Fruit fly (Drosophila melanogaster) whole organism, pupa: Measurements from ENCODE around the gene Hsp60D.

ENCODE experiments used
- CG10348 ChIP-seq: fragments of 200-800 bp; sonication (Bioruptor generic); IDR thresholded peaks from 2 replicates; pipeline ENCODE4 v1.3.6; 2022; ENCODE audit warnings: missing biosample characterization, missing genetic modification characterization
- CG12605 ChIP-seq: fragments of 200-800 bp; sonication (Bioruptor generic); IDR thresholded peaks from 2 replicates; pipeline ENCODE4 v1.3.6; 2022; ENCODE audit warnings: missing biosample characterization, missing genetic modification characterization
- CG13204 ChIP-seq: fragments of 200-800 bp; sonication (Bioruptor generic); optimal IDR thresholded peaks from 2 replicates; lab custom pipeline; 2018; ENCODE audit warnings: missing biosample characterization, mild to moderate bottlenecking, missing genetic modification characterization, moderate library complexity
- CG14655 ChIP-seq: fragments of 200-800 bp; sonication (Bioruptor generic); optimal IDR thresholded peaks from 3 replicates; lab custom pipeline; 2017; ENCODE audit warnings: mild to moderate bottlenecking, missing biosample characterization, missing genetic modification reagents, missing genetic modification characterization
- CG15710 ChIP-seq: fragments of 200-800 bp; sonication (Bioruptor generic); optimal IDR thresholded peaks from 2 replicates; lab custom pipeline; 2018; ENCODE audit warnings: missing biosample characterization, mild to moderate bottlenecking, missing genetic modification characterization, moderate library complexity
- CG8159 ChIP-seq: fragments of 200-800 bp; sonication (Bioruptor generic); optimal IDR thresholded peaks from 3 replicates; lab custom pipeline; 2018; ENCODE audit warnings: missing biosample characterization, mild to moderate bottlenecking, missing genetic modification characterization, moderate library complexity
- CG8301 ChIP-seq: fragments of 200-800 bp; sonication (Bioruptor generic); optimal IDR thresholded peaks from 2 replicates; lab custom pipeline; 2018; ENCODE audit warnings: missing biosample characterization, mild to moderate bottlenecking, missing genetic modification characterization
- D1 ChIP-seq: fragments of 200-800 bp; sonication (Bioruptor generic); optimal IDR thresholded peaks from 2 replicates; lab custom pipeline; 2018; ENCODE audit warnings: missing biosample characterization, mild to moderate bottlenecking, missing genetic modification characterization, moderate library complexity
- EcR ChIP-seq: fragments of 200-800 bp; sonication (Bioruptor generic); optimal IDR thresholded peaks from 3 replicates; lab custom pipeline; 2019; ENCODE audit warnings: missing biosample characterization, missing genetic modification characterization, mild to moderate bottlenecking, moderate library complexity, missing genetic modification reagents
- Ets98B ChIP-seq: fragments of 200-800 bp; sonication (Bioruptor generic); IDR thresholded peaks from 2 replicates; pipeline ENCODE4 v1.3.6; 2022; ENCODE audit warnings: missing biosample characterization, missing genetic modification characterization
- rn ChIP-seq: fragments of 200-800 bp; sonication (Bioruptor generic); IDR thresholded peaks from 2 replicates; pipeline ENCODE4 v1.3.6; 2022; ENCODE audit warnings: missing biosample characterization, missing genetic modification characterization

DNA sequence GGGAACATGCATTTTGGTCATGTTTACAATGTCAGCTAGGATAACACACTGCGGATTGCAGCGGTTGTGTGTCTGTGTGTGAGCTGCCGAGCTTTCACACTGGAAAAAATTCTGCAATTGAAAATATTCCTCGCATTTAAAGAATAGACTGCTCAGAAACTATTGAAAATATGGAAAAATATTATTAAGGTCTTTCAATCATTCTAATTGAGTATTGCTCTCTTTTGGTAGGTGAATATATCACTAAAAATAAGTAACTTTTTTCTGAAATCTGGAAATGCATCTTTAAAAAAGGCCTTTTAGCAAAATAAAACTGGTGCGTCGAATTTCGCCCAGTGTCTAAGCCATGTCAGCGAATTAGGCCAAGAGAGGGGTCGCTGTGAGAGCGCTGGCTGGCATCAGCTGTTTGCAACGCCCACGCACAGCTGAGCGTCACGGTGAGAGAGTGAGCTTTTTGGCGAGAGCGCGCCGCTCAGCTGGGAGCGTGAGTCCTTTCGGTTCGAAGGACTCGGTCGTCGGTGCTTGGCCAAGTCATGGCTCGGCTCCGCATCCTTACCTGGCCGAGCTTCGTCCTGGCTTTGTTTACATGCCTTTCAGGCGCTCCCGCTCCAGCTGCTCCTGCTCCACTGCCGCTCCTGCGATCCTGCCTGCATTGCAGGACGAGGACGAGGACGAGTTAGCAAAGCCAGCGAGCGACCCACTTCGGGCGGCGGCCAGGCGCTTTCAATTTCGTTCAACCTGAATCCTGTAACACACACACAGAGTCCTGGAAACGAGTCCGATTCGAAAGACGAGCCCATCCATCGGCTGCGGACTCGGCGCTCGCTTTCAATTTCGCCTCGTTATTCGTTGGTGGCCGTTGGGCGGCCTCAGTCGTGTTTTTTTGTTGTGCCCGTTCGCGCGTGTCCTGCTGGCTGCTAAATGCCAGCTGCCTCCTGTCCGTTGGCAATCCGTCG lies 11.9 kb upstream of the Hsp60D start, which contains the start of gene CG46308:
- TF ChIP-seq D1 (tag; lab: Kevin White, UChicago) (no peak), Ets98B (GFP tag; lab: Robert Waterston, UW) (no peak), CG14655 (GFP tag; lab: Kevin White, UChicago) (peak; percentile 65), rn (no peak), CG15710 (tag; lab: Kevin White, UChicago) (peak; percentile 56), CG13204 (GFP tag; lab: Kevin White, UChicago) (no peak), CG10348 (GFP tag; lab: Robert Waterston, UW) (no peak), CG8301 (tag; lab: Kevin White, UChicago) (peak; percentile 49), CG8159 (tag; lab: Kevin White, UChicago) (peak; percentile 71), EcR (GFP tag; lab: Kevin White, UChicago) (no peak), CG12605 (GFP tag; lab: Robert Waterston, UW) (no peak)
